Fruit fly (Drosophila melanogaster): ENCODE results near the gene CG10375.

dm6 chr3R:23733771-23734170 lies 33.7 kb upstream of the CG10375 start:
- TF ChIP-seq CG13204 (GFP tag; optimal IDR thresholded peaks at IDR 0.05) (no peak), D1 (tag; optimal IDR thresholded peaks at IDR 0.05) (no peak), CG34367 (tag; optimal IDR thresholded peaks at IDR 0.05) (no peak), CG10348 (GFP tag; IDR thresholded peaks at IDR 0.05) (no peak), CG9948 (tag; optimal IDR thresholded peaks at IDR 0.05) (no peak), CG14655 (GFP tag; optimal IDR thresholded peaks at IDR 0.05) (no peak), CG4496 (GFP tag; IDR thresholded peaks at IDR 0.05) (no peak), CG12605 (GFP tag; IDR thresholded peaks at IDR 0.05) (no peak), CG8159 (tag; optimal IDR thresholded peaks at IDR 0.05) (no peak), Snoo (tag; optimal IDR thresholded peaks at IDR 0.05) (no peak), gl (tag; optimal IDR thresholded peaks at IDR 0.05) (no peak)
